Worm (Caenorhabditis elegans): ENCODE results near the gene F54D5.9.

F54D5.9 gene

ce11 chrII:11542958-11543357 is 1.7 kb downstream of the F54D5.9 start:
- TF ChIP-seq drap-1 (GFP tag; optimal IDR thresholded peaks at IDR 0.05) (no peak), lsy-2 (tag; optimal IDR thresholded peaks at IDR 0.05) (no peak), elt-1 (tag; optimal IDR thresholded peaks at IDR 0.05; ENCODE audit: borderline replicate concordance, insufficient read depth) (no peak), lin-32 (GFP tag; optimal IDR thresholded peaks at IDR 0.05) (no peak), nhr-76 (tag; optimal IDR thresholded peaks at IDR 0.05) (no peak), blmp-1 (tag; optimal IDR thresholded peaks at IDR 0.05) (no peak), pha-4 (tag; optimal IDR thresholded peaks at IDR 0.05) (no peak), ceh-43 (GFP tag; optimal IDR thresholded peaks at IDR 0.05) (no peak), mls-2 (tag; optimal IDR thresholded peaks at IDR 0.05) (no peak), nhr-28 (tag; optimal IDR thresholded peaks at IDR 0.05) (no peak), ces-1 (GFP tag; optimal IDR thresholded peaks at IDR 0.05) (no peak), M03D4.4 (tag; optimal IDR thresholded peaks at IDR 0.05) (no peak), elt-3 (tag; optimal IDR thresholded peaks at IDR 0.05) (no peak), unc-62 (GFP tag; optimal IDR thresholded peaks at IDR 0.05) (no peak), zip-8 (tag; optimal IDR thresholded peaks at IDR 0.05) (peak; percentile 62), nhr-237 (tag; optimal IDR thresholded peaks at IDR 0.05) (no peak), ztf-11 (tag; optimal IDR thresholded peaks at IDR 0.05) (no peak), ceh-39 (tag; optimal IDR thresholded peaks at IDR 0.05) (no peak), unc-120 (tag; optimal IDR thresholded peaks at IDR 0.05; ENCODE audit: poor library complexity, severe bottlenecking) (no peak), ceh-83 (GFP tag; optimal IDR thresholded peaks at IDR 0.05) (no peak), nhr-2 (tag; optimal IDR thresholded peaks at IDR 0.05) (peak; percentile 6), mep-1 (tag; optimal IDR thresholded peaks at IDR 0.05) (no peak), sptf-1 (tag; optimal IDR thresholded peaks at IDR 0.05) (no peak), hlh-1 (tag; optimal IDR thresholded peaks at IDR 0.05) (no peak), tbx-8 (GFP tag; optimal IDR thresholded peaks at IDR 0.05) (no peak), cnd-1 (tag; optimal IDR thresholded peaks at IDR 0.05) (peak; percentile 56)

DNA sequence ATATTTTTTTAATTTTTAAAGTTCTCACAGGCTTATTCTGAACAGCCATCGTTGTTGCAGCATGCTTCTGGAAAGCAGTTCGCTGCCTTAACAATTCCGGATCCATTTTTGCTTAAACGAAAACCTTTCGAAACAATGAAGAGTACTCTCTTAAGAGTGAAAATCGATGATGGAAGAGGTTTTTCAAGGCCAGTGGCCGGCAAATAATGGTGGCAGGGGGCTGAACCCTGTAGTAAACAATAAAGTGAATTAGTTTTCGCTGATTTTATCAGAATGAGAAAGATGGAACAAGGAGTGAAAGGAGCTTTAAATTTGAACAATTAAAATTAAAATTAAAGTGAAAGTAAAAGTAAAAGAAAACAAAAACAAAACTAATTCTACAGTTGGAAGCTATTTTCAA is 2.2 kb downstream of the F54D5.9 start, which contains the start of gene gtf-2E2:
TSS of gene gtf-2E2 (minus strand) at position 111 of the 400 bp plus-strand sequence.
- TF ChIP-seq lsy-2 (tag; optimal IDR thresholded peaks at IDR 0.05) (peak; percentile 8), sptf-1 (tag; optimal IDR thresholded peaks at IDR 0.05) (peak; percentile 58), mls-2 (tag; optimal IDR thresholded peaks at IDR 0.05) (no peak), ces-1 (GFP tag; optimal IDR thresholded peaks at IDR 0.05) (peak; percentile 59)

- TF ChIP-seq tbx-8 (GFP tag; optimal IDR thresholded peaks at IDR 0.05) (no peak), unc-120 (tag; optimal IDR thresholded peaks at IDR 0.05; ENCODE audit: poor library complexity, severe bottlenecking) (no peak), lsy-2 (tag; optimal IDR thresholded peaks at IDR 0.05) (peak; percentile 4), bed-3 (GFP tag; optimal IDR thresholded peaks at IDR 0.05) (no peak), lin-13 (tag; optimal IDR thresholded peaks at IDR 0.05) (no peak), snpc-4 (tag; optimal IDR thresholded peaks at IDR 0.05) (no peak)
Measured at ce11 chrII:11538741-11539140, 5.9 kb downstream of the F54D5.9 start, which contains the start of gene Y62F5A.9. TSS of gene Y62F5A.9 (minus strand) at chrII:11538841.

DNA sequence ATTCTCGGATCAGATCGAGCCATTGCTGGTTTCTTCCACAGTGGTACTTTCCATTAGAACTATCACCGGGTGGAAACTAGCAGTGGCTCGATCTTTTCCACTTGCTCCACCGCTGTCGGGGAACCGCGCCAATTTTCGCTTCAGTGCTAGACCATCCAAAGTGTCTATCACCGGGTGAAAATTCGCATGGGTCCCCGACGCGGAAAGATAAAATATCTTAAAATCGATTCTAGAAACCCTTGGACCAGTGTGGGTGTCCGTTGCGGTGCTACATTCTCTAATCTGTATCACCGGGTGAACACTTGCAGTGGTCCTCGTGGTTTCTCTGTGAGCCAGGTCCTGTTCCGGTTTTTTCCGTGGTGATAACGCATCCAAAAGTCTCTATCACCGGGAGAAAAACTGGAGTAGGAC is 7.0 kb downstream of the F54D5.9 start:
- TF ChIP-seq zip-8 (tag; optimal IDR thresholded peaks at IDR 0.05), result no peak
- TF ChIP-seq nhr-28 (tag; optimal IDR thresholded peaks at IDR 0.05), result no peak
- TF ChIP-seq nhr-237 (tag; optimal IDR thresholded peaks at IDR 0.05), result no peak
- peak; percentile 27 for TF ChIP-seq mls-2 (tag; optimal IDR thresholded peaks at IDR 0.05)
- TF ChIP-seq tbx-8 (GFP tag; optimal IDR thresholded peaks at IDR 0.05), result peak; percentile 35
- no peak for TF ChIP-seq lsy-2 (tag; optimal IDR thresholded peaks at IDR 0.05)
- no peak for TF ChIP-seq sptf-1 (tag; optimal IDR thresholded peaks at IDR 0.05)
- TF ChIP-seq ces-1 (GFP tag; optimal IDR thresholded peaks at IDR 0.05), result no peak
- TF ChIP-seq sem-2 (GFP tag; optimal IDR thresholded peaks at IDR 0.05), result peak; percentile 60
- peak; percentile 34 for TF ChIP-seq M03D4.4 (tag; optimal IDR thresholded peaks at IDR 0.05)
- TF ChIP-seq nhr-2 (tag; optimal IDR thresholded peaks at IDR 0.05), result no peak
- TF ChIP-seq ceh-39 (tag; optimal IDR thresholded peaks at IDR 0.05), result no peak
- peak; percentile 86 for TF ChIP-seq ceh-83 (GFP tag; optimal IDR thresholded peaks at IDR 0.05)
- no peak for TF ChIP-seq bed-3 (GFP tag; optimal IDR thresholded peaks at IDR 0.05)
- no peak for TF ChIP-seq nhr-76 (tag; optimal IDR thresholded peaks at IDR 0.05)
- no peak for TF ChIP-seq pha-4 (tag; optimal IDR thresholded peaks at IDR 0.05)
- no peak for TF ChIP-seq mep-1 (tag; optimal IDR thresholded peaks at IDR 0.05)
- TF ChIP-seq lin-13 (tag; optimal IDR thresholded peaks at IDR 0.05), result no peak

ce11 chrII:11537115-11537514 is 7.5 kb downstream of the F54D5.9 start:
- TF ChIP-seq ztf-11 (tag; optimal IDR thresholded peaks at IDR 0.05) (no peak), mls-2 (tag; optimal IDR thresholded peaks at IDR 0.05) (peak; percentile 40), mep-1 (tag; optimal IDR thresholded peaks at IDR 0.05) (peak; percentile 62), unc-62 (GFP tag; optimal IDR thresholded peaks at IDR 0.05) (peak; percentile 67), unc-120 (tag; optimal IDR thresholded peaks at IDR 0.05; ENCODE audit: poor library complexity, severe bottlenecking) (peak; percentile 6), ceh-39 (tag; optimal IDR thresholded peaks at IDR 0.05) (peak; percentile 76), zip-8 (tag; optimal IDR thresholded peaks at IDR 0.05) (no peak), ham-2 (GFP tag; optimal IDR thresholded peaks at IDR 0.05) (peak; percentile 37), elt-3 (tag; optimal IDR thresholded peaks at IDR 0.05) (no peak), lsy-2 (tag; optimal IDR thresholded peaks at IDR 0.05) (no peak), nhr-2 (tag; optimal IDR thresholded peaks at IDR 0.05) (peak; percentile 46), lin-32 (GFP tag; optimal IDR thresholded peaks at IDR 0.05) (no peak), drap-1 (GFP tag; optimal IDR thresholded peaks at IDR 0.05) (no peak), sptf-1 (tag; optimal IDR thresholded peaks at IDR 0.05) (peak; percentile 89), hlh-1 (tag; optimal IDR thresholded peaks at IDR 0.05) (peak; percentile 60), cnd-1 (tag; optimal IDR thresholded peaks at IDR 0.05) (peak; percentile 52)
